Fruit fly (Drosophila melanogaster): ENCODE measurements around the gene NimB2.

NimB2 gene

dm6 chr2L:14013478-14013877, 46.7 kb upstream of the NimB2 start (continued):
- TF ChIP-seq her (GFP tag; optimal IDR thresholded peaks at IDR 0.05) (peak; percentile 19), CG5180 (GFP tag; optimal IDR thresholded peaks at IDR 0.05) (peak; percentile 23), CG4820 (GFP tag; optimal IDR thresholded peaks at IDR 0.05) (no peak), Adf1 (GFP tag; IDR thresholded peaks at IDR 0.05) (peak; percentile 96), Dbx (GFP tag; IDR thresholded peaks at IDR 0.05) (0 out of 3 replicates have a peak, but pooled peaks have one; percentile 42), crol (GFP tag; IDR thresholded peaks at IDR 0.05) (no peak), mirr (GFP tag; optimal IDR thresholded peaks at IDR 0.05) (peak; percentile 86), sim (GFP tag; IDR thresholded peaks at IDR 0.05) (no peak), Dref (GFP tag; IDR thresholded peaks at IDR 0.05) (no peak), sens (GFP tag) (peak; percentile 64), CG6175 (GFP tag; IDR thresholded peaks at IDR 0.05) (peak; percentile 55; the same call in 1 of the 3 replicates), GATAe (GFP tag; conservative IDR thresholded peaks at IDR 0.05) (peak; percentile 96), zfh1 (GFP tag; IDR thresholded peaks at IDR 0.05) (peak; percentile 57; the same call in 1 of the 3 replicates), lilli (GFP tag; optimal IDR thresholded peaks at IDR 0.05) (peak; percentile 27), CG9876 (GFP tag; optimal IDR thresholded peaks at IDR 0.05) (peak; percentile 15), CG14860 (GFP tag; IDR thresholded peaks at IDR 0.05; ENCODE audit: partially characterized antibody) (no peak), al (GFP tag; IDR thresholded peaks at IDR 0.05) (0 out of 2 replicates have a peak, but pooled peaks have one; percentile 21), CG17612 (GFP tag; IDR thresholded peaks at IDR 0.05) (no peak), Pdp1 (GFP tag; optimal IDR thresholded peaks at IDR 0.05) (peak in 1 of 2 experiments; percentile 39), hb (GFP tag; IDR thresholded peaks at IDR 0.05; ENCODE audit: partially characterized antibody) (no peak), seq (GFP tag; IDR thresholded peaks at IDR 0.05) (no peak), CG2678 (tag; optimal IDR thresholded peaks at IDR 0.05) (peak; percentile 14), Med (GFP tag) (peak; percentile 62), CG15479 (GFP tag; optimal IDR thresholded peaks at IDR 0.05) (peak; percentile 89), Hey (tag; optimal IDR thresholded peaks at IDR 0.05) (peak; percentile 63), Jarid2 (GFP tag; optimal IDR thresholded peaks at IDR 0.05) (peak; percentile 38), CG14014 (GFP tag; IDR thresholded peaks at IDR 0.05) (peak; percentile 23; the same call in 1 of the 2 replicates), lab (GFP tag; optimal IDR thresholded peaks at IDR 0.05) (peak; percentile 41), maf-S (GFP tag; optimal IDR thresholded peaks at IDR 0.05) (no peak), scrt (GFP tag; optimal IDR thresholded peaks at IDR 0.05) (no peak), CG12071 (GFP tag; optimal IDR thresholded peaks at IDR 0.05) (peak; percentile 5), fru (optimal IDR thresholded peaks at IDR 0.05) (no peak), tio (GFP tag; optimal IDR thresholded peaks at IDR 0.05) (no peak), lbe (GFP tag; optimal IDR thresholded peaks at IDR 0.05) (no peak), CG8290 (GFP tag; optimal IDR thresholded peaks at IDR 0.05) (no peak), CG8290 (tag; optimal IDR thresholded peaks at IDR 0.05) (peak in 1 of 2 experiments; percentile 60), CG15601 (tag; optimal IDR thresholded peaks at IDR 0.05) (no peak), kay (GFP tag; optimal IDR thresholded peaks at IDR 0.05) (peak; percentile 3), CG1233 (GFP tag; optimal IDR thresholded peaks at IDR 0.05) (no peak), B-H2 (GFP tag; optimal IDR thresholded peaks at IDR 0.05) (peak; percentile 17), D (optimal IDR thresholded peaks at IDR 0.05) (no peak), D (GFP tag; optimal IDR thresholded peaks at IDR 0.05) (no peak), CG7987 (GFP tag; optimal IDR thresholded peaks at IDR 0.05) (peak; percentile 72), sug (tag; optimal IDR thresholded peaks at IDR 0.05) (peak; percentile 91), CG18619 (GFP tag; optimal IDR thresholded peaks at IDR 0.05) (no peak), ems (GFP tag; optimal IDR thresholded peaks at IDR 0.05) (no peak), CG12769 (tag; optimal IDR thresholded peaks at IDR 0.05) (peak; percentile 78), yki (optimal IDR thresholded peaks at IDR 0.05) (no peak), Hr3 (GFP tag; optimal IDR thresholded peaks at IDR 0.05) (no peak), amos (GFP tag; IDR thresholded peaks at IDR 0.05; ENCODE audit: partially characterized antibody) (peak; percentile 30; the same call in 1 of the 2 replicates), CG6791 (GFP tag; IDR thresholded peaks at IDR 0.05; ENCODE audit: partially characterized antibody) (no peak; the same call in 2 of the 3 replicates), CG32532 (GFP tag; IDR thresholded peaks at IDR 0.05) (0 out of 2 replicates have a peak, but pooled peaks have one; percentile 20)
